Fruit fly (Drosophila melanogaster) whole organism, larva: ENCODE results near the gene Tsp68C.

Experiments used
- noc ChIP-seq: fragments of 200-800 bp; sonication (Bioruptor generic); optimal IDR thresholded peaks from 3 replicates; lab custom pipeline; 2019; ENCODE audit warnings: missing biosample characterization, mild to moderate bottlenecking, missing genetic modification characterization, moderate library complexity

The Tsp68C gene

dm6 chr3L:13878729-13879128 is 35.3 kb downstream of the Tsp68C start, which contains the start of gene CG13737:
TSS of gene CG13737 (plus strand) at chr3L:13878994.
- TF ChIP-seq noc (tag; lab: Kevin White, UChicago): no peak

DNA sequence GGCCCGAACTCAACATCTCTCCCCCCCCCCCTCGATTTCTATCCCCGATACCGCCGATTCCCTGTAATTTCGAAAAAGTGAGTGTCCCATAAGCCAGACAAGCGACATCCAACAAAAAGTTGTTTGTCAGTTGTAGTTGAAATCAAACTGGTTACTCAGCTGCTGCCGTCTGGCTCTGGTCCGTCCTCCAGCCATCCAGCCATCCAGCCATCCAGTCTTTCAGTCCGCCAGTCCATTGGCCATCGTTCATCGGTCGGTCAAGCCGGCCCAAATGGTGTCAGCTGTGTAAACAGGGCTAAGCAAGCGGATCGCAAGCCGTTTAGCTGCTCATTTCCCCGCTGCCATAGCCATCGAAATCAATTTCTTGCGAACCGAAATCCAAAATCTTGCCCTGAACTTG is 38.1 kb downstream of the Tsp68C start:
- TF ChIP-seq noc (tag; lab: Kevin White, UChicago): no peak

DNA sequence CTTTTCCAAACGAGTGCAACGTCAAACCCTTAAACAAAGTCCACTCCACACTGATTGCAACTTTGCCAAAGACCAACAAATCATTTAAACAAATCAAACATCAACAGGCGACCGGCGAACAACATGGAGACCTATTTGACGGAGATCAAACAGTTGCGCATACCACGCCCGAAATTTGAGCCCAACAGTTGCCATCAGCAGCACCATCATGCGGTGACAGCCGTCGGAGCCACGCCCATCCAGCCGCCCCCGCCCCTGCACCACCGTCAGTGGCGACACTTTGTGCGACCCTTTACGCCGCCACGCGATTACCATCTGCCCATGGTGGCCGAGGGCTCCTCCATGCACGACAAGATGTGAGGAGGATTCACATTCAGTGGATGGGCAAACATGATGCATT is 39.1 kb downstream of the Tsp68C start:
- TF ChIP-seq noc (tag; lab: Kevin White, UChicago): no peak

DNA sequence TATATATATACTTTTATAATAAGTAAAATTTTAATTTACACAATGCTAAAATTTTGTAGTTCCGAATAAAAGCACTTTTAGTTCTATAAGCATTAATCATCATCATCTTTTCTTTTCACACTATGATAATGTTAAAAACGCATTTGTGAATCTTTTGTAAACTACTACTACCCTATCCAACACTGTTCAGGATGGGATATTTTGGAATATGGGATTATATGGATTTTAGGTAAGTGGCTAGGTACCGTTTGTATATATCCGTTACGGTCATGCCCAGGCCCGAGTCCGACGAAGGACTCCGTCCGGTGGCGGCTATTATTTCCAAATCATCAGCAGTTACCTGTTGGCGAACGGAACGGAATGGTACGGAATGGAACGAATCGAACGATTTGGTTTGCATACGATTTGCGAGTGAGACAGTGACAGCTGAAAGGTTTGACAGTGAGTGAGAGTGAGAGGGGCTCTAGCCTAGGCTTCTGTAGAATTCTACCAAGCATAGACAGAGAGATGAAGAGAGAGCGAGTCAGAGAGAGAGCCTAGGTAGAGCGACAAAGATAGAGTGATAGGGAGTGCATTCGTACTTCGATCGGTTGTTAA is 41.1 kb downstream of the Tsp68C start:
- no peak for TF ChIP-seq noc (tag; lab: Kevin White, UChicago)

DNA sequence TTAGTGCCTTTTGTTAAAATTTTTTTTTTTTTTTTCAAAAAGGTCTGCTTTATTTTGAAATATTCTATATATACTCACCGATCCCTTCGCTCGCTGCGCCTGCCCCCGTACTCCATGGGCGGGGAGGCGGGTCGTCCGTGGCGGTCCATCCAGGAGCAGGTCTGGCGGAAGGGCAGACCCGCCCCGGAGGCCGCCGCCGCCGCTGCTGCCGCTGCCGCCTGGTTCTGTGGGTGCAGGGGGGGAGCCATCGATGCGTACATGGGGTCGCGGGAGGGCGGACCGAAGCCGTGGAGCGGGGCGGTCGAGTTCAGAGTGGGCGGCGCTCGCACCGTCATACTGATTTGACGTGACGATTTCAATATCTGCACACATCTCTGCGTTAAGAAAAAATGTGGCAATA is 43.6 kb downstream of the Tsp68C start:
- no peak for TF ChIP-seq noc (tag; lab: Kevin White, UChicago)
